Fruit fly (Drosophila melanogaster) whole organism, embryonic: ENCODE data around the gene Acf.
A peak's percentile ranks its signal among the peaks of the same experiment; 100 is the strongest.

ENCODE experiments used
- Abd-B ChIP-seq: fragments of 200-800 bp; sonication (Bioruptor generic); optimal IDR thresholded peaks from 2 replicates; lab custom pipeline; 2018; ENCODE audit warnings: missing biosample characterization, mild to moderate bottlenecking, missing genetic modification characterization, moderate library complexity
- Atf3 ChIP-seq: fragments of 200-800 bp; sonication (Bioruptor generic); optimal IDR thresholded peaks from 3 replicates; lab custom pipeline; 2016; ENCODE audit warnings: missing biosample characterization, missing genetic modification characterization
- B-H2 ChIP-seq: fragments of 200-800 bp; sonication (Bioruptor generic); optimal IDR thresholded peaks from 2 replicates; lab custom pipeline; 2018; ENCODE audit warnings: missing biosample characterization, mild to moderate bottlenecking, missing genetic modification characterization
- Bgb ChIP-seq: fragments of 200-800 bp; sonication (Bioruptor generic); IDR thresholded peaks from 2 replicates; pipeline ENCODE4 v1.3.6; 2022; ENCODE audit warnings: missing biosample characterization, missing genetic modification characterization; ENCODE audit not compliant: partially characterized antibody
- CG10565 ChIP-seq: fragments of 200-800 bp; sonication (Bioruptor generic); optimal IDR thresholded peaks from 3 replicates; lab custom pipeline; 2016; ENCODE audit warnings: missing biosample characterization, mild to moderate bottlenecking, missing genetic modification characterization
- CG11456 ChIP-seq: fragments of 200-800 bp; sonication (Bioruptor generic); IDR thresholded peaks from 3 replicates; pipeline ENCODE4 v1.3.6; 2022; ENCODE audit warnings: missing biosample characterization, missing genetic modification characterization
- CG12155 ChIP-seq: fragments of 200-800 bp; sonication (Bioruptor generic); optimal IDR thresholded peaks from 3 replicates; lab custom pipeline; 2016; ENCODE audit warnings: missing biosample characterization, missing genetic modification characterization
- CG16815 ChIP-seq: fragments of 200-800 bp; sonication (Bioruptor generic); optimal IDR thresholded peaks from 3 replicates; lab custom pipeline; 2017; ENCODE audit warnings: missing biosample characterization, mild to moderate bottlenecking, missing genetic modification characterization
- CG17186 ChIP-seq: fragments of 200-800 bp; sonication (Bioruptor generic); optimal IDR thresholded peaks from 3 replicates; lab custom pipeline; 2017; ENCODE audit warnings: missing biosample characterization, missing genetic modification reagents, missing genetic modification characterization
- CG2116 ChIP-seq: fragments of 200-800 bp; sonication (Bioruptor generic); optimal IDR thresholded peaks from 3 replicates; lab custom pipeline; 2018; ENCODE audit warnings: missing biosample characterization, mild to moderate bottlenecking, missing genetic modification characterization
- CG3995 ChIP-seq: fragments of 200-800 bp; sonication (Bioruptor generic); optimal IDR thresholded peaks from 3 replicates; lab custom pipeline; 2016; ENCODE audit warnings: missing biosample characterization, missing genetic modification characterization
- CG4707 ChIP-seq: fragments of 200-800 bp; sonication (Bioruptor generic); optimal IDR thresholded peaks from 2 replicates; lab custom pipeline; 2018; ENCODE audit warnings: missing biosample characterization, mild to moderate bottlenecking, missing genetic modification characterization, moderate library complexity
- CG6175 ChIP-seq: fragments of 200-800 bp; sonication (Bioruptor generic); IDR thresholded peaks from 3 replicates; pipeline ENCODE4 v1.3.6; 2022; ENCODE audit warnings: missing biosample characterization, missing genetic modification characterization
- CG7271 ChIP-seq: fragments of 200-800 bp; sonication (Bioruptor generic); optimal IDR thresholded peaks from 2 replicates; lab custom pipeline; 2018; ENCODE audit warnings: missing biosample characterization, mild to moderate bottlenecking, missing genetic modification characterization, moderate library complexity
- CG8089 ChIP-seq: fragments of 200-800 bp; sonication (Bioruptor generic); optimal IDR thresholded peaks from 3 replicates; lab custom pipeline; 2016; ENCODE audit warnings: missing biosample characterization, missing genetic modification characterization
- CG9437 ChIP-seq: fragments of 200-800 bp; sonication (Bioruptor generic); optimal IDR thresholded peaks from 2 replicates; lab custom pipeline; 2018; ENCODE audit warnings: missing biosample characterization, mild to moderate bottlenecking, missing genetic modification characterization
- CG9609 ChIP-seq: fragments of 200-800 bp; sonication (Bioruptor generic); optimal IDR thresholded peaks from 3 replicates; lab custom pipeline; 2016; ENCODE audit warnings: missing biosample characterization, missing genetic modification characterization
- Dbx ChIP-seq: fragments of 200-800 bp; sonication (Bioruptor generic); IDR thresholded peaks from 3 replicates; pipeline ENCODE4 v1.3.6; 2022; ENCODE audit warnings: missing biosample characterization, missing genetic modification characterization
- Doc3 ChIP-seq: fragments of 200-800 bp; sonication (Bioruptor generic); IDR thresholded peaks from 3 replicates; pipeline ENCODE4 v1.3.6; 2022; ENCODE audit warnings: missing biosample characterization, missing genetic modification characterization; ENCODE audit not compliant: partially characterized antibody
- HLH4C ChIP-seq: fragments of 200-800 bp; sonication (Bioruptor generic); IDR thresholded peaks from 3 replicates; pipeline ENCODE4 v1.3.6; 2022; ENCODE audit warnings: missing biosample characterization, missing genetic modification characterization; ENCODE audit not compliant: partially characterized antibody
- Jarid2 ChIP-seq: fragments of 200-800 bp; sonication (Bioruptor generic); optimal IDR thresholded peaks from 3 replicates; lab custom pipeline; 2017; ENCODE audit warnings: mild to moderate bottlenecking, missing biosample characterization, missing genetic modification reagents, missing genetic modification characterization
- Mes4 ChIP-seq: fragments of 200-800 bp; sonication (Bioruptor generic); optimal IDR thresholded peaks from 2 replicates; lab custom pipeline; 2016; ENCODE audit warnings: missing biosample characterization, missing genetic modification characterization
- Myb ChIP-seq: fragments of 200-800 bp; sonication (Bioruptor generic); optimal IDR thresholded peaks from 2 replicates; lab custom pipeline; 2016; ENCODE audit warnings: missing biosample characterization, missing genetic modification characterization
- Rfx ChIP-seq: fragments of 200-800 bp; sonication (Bioruptor generic); IDR thresholded peaks from 2 replicates; pipeline ENCODE4 v1.3.6; 2022; ENCODE audit warnings: missing biosample characterization, missing genetic modification characterization
- Sry-δ ChIP-seq: fragments of 200-800 bp; sonication (Bioruptor generic); optimal IDR thresholded peaks from 2 replicates; lab custom pipeline; 2016; ENCODE audit warnings: missing biosample characterization, missing genetic modification characterization
- ase ChIP-seq: fragments of 200-800 bp; sonication (Bioruptor generic); IDR thresholded peaks from 3 replicates; pipeline ENCODE4 v1.3.6; 2022; ENCODE audit warnings: missing biosample characterization, missing genetic modification characterization
- br ChIP-seq: fragments of >200 bp; optimal IDR thresholded peaks from 2 replicates; lab custom pipeline; 2017
- da ChIP-seq: fragments of 200-800 bp; sonication (Bioruptor generic); optimal IDR thresholded peaks from 2 replicates; lab custom pipeline; 2016; ENCODE audit warnings: missing biosample characterization, missing genetic modification characterization
- dysf ChIP-seq: fragments of 200-800 bp; sonication (Bioruptor generic); IDR thresholded peaks from 3 replicates; pipeline ENCODE4 v1.3.6; 2022; ENCODE audit warnings: missing biosample characterization, missing genetic modification characterization
- gcm ChIP-seq: fragments of 200-800 bp; sonication (Bioruptor generic); optimal IDR thresholded peaks from 2 replicates; lab custom pipeline; 2019; ENCODE audit warnings: missing biosample characterization, mild to moderate bottlenecking, missing genetic modification characterization, moderate library complexity
- gsb ChIP-seq: fragments of 200-800 bp; sonication (Bioruptor generic); IDR thresholded peaks from 2 replicates; pipeline ENCODE4 v1.3.6; 2022; ENCODE audit warnings: missing biosample characterization, missing genetic modification characterization
- hb ChIP-seq: fragments of 200-800 bp; sonication (Bioruptor generic); IDR thresholded peaks from 3 replicates; pipeline ENCODE4 v1.3.6; 2022; ENCODE audit warnings: missing biosample characterization, missing genetic modification characterization; ENCODE audit not compliant: partially characterized antibody
- ken ChIP-seq: fragments of 200-800 bp; sonication (Bioruptor generic); IDR thresholded peaks from 3 replicates; pipeline ENCODE4 v1.3.6; 2022; ENCODE audit warnings: missing biosample characterization, missing genetic modification characterization
- lab ChIP-seq: fragments of 200-800 bp; sonication (Bioruptor generic); optimal IDR thresholded peaks from 3 replicates; lab custom pipeline; 2017; ENCODE audit warnings: missing biosample characterization, missing genetic modification characterization, mild to moderate bottlenecking, moderate library complexity, missing genetic modification reagents
- lbe ChIP-seq: fragments of 200-800 bp; sonication (Bioruptor generic); optimal IDR thresholded peaks from 2 replicates; lab custom pipeline; 2016; ENCODE audit warnings: missing biosample characterization, mild to moderate bottlenecking, missing genetic modification characterization
- lola ChIP-seq, 3 experiments: fragments of >200 bp in 2 of 3; fragments of 200-800 bp in 1 of 3; sonication (Bioruptor generic) in 1 of 3; optimal IDR thresholded peaks; 2 replicates each; lab custom pipeline; 2017 to 2019; ENCODE audit warnings: missing biosample characterization in 3 of 3, missing genetic modification characterization in 3 of 3, mild to moderate bottlenecking in 1 of 3, moderate library complexity in 1 of 3
- luna ChIP-seq: fragments of 200-800 bp; sonication (Bioruptor generic); optimal IDR thresholded peaks from 2 replicates; lab custom pipeline; 2016; ENCODE audit warnings: missing biosample characterization, missing genetic modification characterization
- oc ChIP-seq: fragments of 200-800 bp; sonication (Bioruptor generic); optimal IDR thresholded peaks from 2 replicates; lab custom pipeline; 2018; ENCODE audit warnings: missing biosample characterization, mild to moderate bottlenecking, missing genetic modification characterization, moderate library complexity
- pan ChIP-seq, 4 experiments: fragments of >200 bp in 3 of 4; fragments of 200-800 bp in 1 of 4; sonication (Bioruptor generic) in 1 of 4; optimal IDR thresholded peaks in 3 of 4; IDR thresholded peaks in 1 of 4; 2 replicates each; pipeline versions ENCODE4 v1.3.6 to Lab custom; 2017 to 2022; ENCODE audit warnings: missing biosample characterization in 2 of 4, missing genetic modification characterization in 2 of 4, mixed read lengths in 1 of 4
- pros ChIP-seq: fragments of 200-800 bp; sonication (Bioruptor generic); optimal IDR thresholded peaks from 3 replicates; lab custom pipeline; 2019; ENCODE audit warnings: missing biosample characterization, mild to moderate bottlenecking, missing genetic modification characterization, moderate library complexity
- pzg ChIP-seq: fragments of 200-800 bp; sonication (Bioruptor generic); optimal IDR thresholded peaks from 3 replicates; lab custom pipeline; 2018; ENCODE audit warnings: missing biosample characterization, mild to moderate bottlenecking, missing genetic modification characterization, moderate library complexity
- repo ChIP-seq: fragments of 200-800 bp; sonication (Bioruptor generic); optimal IDR thresholded peaks from 2 replicates; lab custom pipeline; 2016; ENCODE audit warnings: missing biosample characterization, missing genetic modification characterization
- sc ChIP-seq, 3 experiments: fragments of >200 bp in 2 of 3; fragments of 200-800 bp in 1 of 3; sonication (Bioruptor generic) in 1 of 3; optimal IDR thresholded peaks; 2 replicates in 2 of 3; 3 replicates in 1 of 3; lab custom pipeline; 2017; ENCODE audit warnings: mild to moderate bottlenecking in 1 of 3, missing biosample characterization in 1 of 3, missing genetic modification characterization in 1 of 3, missing genetic modification reagents in 1 of 3
- sens ChIP-seq: fragments of 200-800 bp; sonication (Bioruptor generic); peaks from one replicate; lab custom pipeline; 2016; ENCODE audit warnings: missing biosample characterization, missing genetic modification characterization
- sqz ChIP-seq: fragments of 200-800 bp; sonication (Bioruptor generic); optimal IDR thresholded peaks from 3 replicates; lab custom pipeline; 2018; ENCODE audit warnings: missing biosample characterization, mild to moderate bottlenecking, missing genetic modification characterization
- stwl ChIP-seq: fragments of 200-800 bp; sonication (Bioruptor generic); optimal IDR thresholded peaks from 3 replicates; lab custom pipeline; 2018; ENCODE audit warnings: missing biosample characterization, mild to moderate bottlenecking, missing genetic modification characterization, moderate library complexity
- tll ChIP-seq, 2 experiments: fragments of 200-800 bp in 1 of 2; fragments of >200 bp in 1 of 2; sonication (Bioruptor generic) in 1 of 2; optimal IDR thresholded peaks; 2 replicates each; lab custom pipeline; 2017 to 2019; ENCODE audit warnings: missing biosample characterization in 2 of 2, missing genetic modification characterization in 2 of 2, mild to moderate bottlenecking in 1 of 2, moderate library complexity in 1 of 2

The Acf gene

dm6 chr3R:31776583-31777362, 17.0 kb upstream of the Acf start, which contains the start of the genes CG2126 and faf (continued):
- TF ChIP-seq ken (GFP tag; lab: Robert Waterston, UW) (peak; percentile 65; the same call in 1 of the 3 replicates), Atf3 (peak; percentile 3), gcm (peak; percentile 73), CG16815 (GFP tag; lab: Kevin White, UChicago) (peak; percentile 54), dysf (GFP tag; lab: Robert Waterston, UW) (peak; percentile 79), CG9609 (GFP tag; lab: Kevin White, UChicago) (peak; percentile 45), ase (GFP tag; lab: Robert Waterston, UW) (peak; percentile 72; the same call in 1 of the 3 replicates), CG10565 (GFP tag; lab: Kevin White, UChicago) (no peak), Bgb (GFP tag; lab: Robert Waterston, UW) (peak; percentile 53), Abd-B (GFP tag; lab: Kevin White, UChicago) (peak; percentile 81), CG12155 (GFP tag; lab: Kevin White, UChicago) (peak; percentile 75), Jarid2 (GFP tag; lab: Kevin White, UChicago) (no peak), CG6175 (0 out of 3 replicates have a peak, but pooled peaks have one; percentile 50), oc (tag; lab: Kevin White, UChicago) (peak; percentile 58), Sry-δ (GFP tag; lab: Kevin White, UChicago) (peak; percentile 40), HLH4C (GFP tag; lab: Robert Waterston, UW) (peak; percentile 62; the same call in 2 of the 3 replicates), tll (GFP tag; optimal IDR thresholded peaks at IDR 0.05; lab: Kevin White, UChicago) (no peak), br (lab: Kevin White, UChicago) (no peak), pros (GFP tag; lab: Kevin White, UChicago) (no peak), stwl (tag; lab: Kevin White, UChicago) (peak; percentile 40), lbe (GFP tag; lab: Kevin White, UChicago) (peak; percentile 55), luna (no peak), da (no peak), lab (GFP tag; lab: Kevin White, UChicago) (no peak), pzg (GFP tag; lab: Kevin White, UChicago) (peak; percentile 57), CG2116 (GFP tag; lab: Kevin White, UChicago) (peak; percentile 75), lola (GFP tag; optimal IDR thresholded peaks at IDR 0.05; lab: Kevin White, UChicago) (peak in 1 of 3 experiments; percentile 72), CG9437 (GFP tag; lab: Kevin White, UChicago) (peak; percentile 70), sqz (GFP tag; lab: Kevin White, UChicago) (no peak), sc (optimal IDR thresholded peaks at IDR 0.05; lab: Kevin White, UChicago) (no peak), sc (GFP tag; optimal IDR thresholded peaks at IDR 0.05; lab: Kevin White, UChicago) (peak; percentile 36), pan (optimal IDR thresholded peaks at IDR 0.05; lab: Kevin White, UChicago) (no peak), pan (GFP tag; optimal IDR thresholded peaks at IDR 0.05 in 1 of 2, IDR thresholded peaks at IDR 0.05 in 1 of 2) (peak in 1 of 2 experiments; percentile 81), CG17186 (GFP tag; lab: Kevin White, UChicago) (peak; percentile 44), Dbx (GFP tag; lab: Robert Waterston, UW) (peak; percentile 63; the same call in 2 of the 3 replicates), sens (GFP tag; lab: Kevin White, UChicago) (peak; percentile 83), CG7271 (tag; lab: Kevin White, UChicago) (peak; percentile 46), CG4707 (no peak), Mes4 (GFP tag; lab: Kevin White, UChicago) (no peak), Doc3 (GFP tag; lab: Robert Waterston, UW) (0 out of 3 replicates have a peak, but pooled peaks have one; percentile 45), repo (GFP tag; lab: Kevin White, UChicago) (peak; percentile 17), gsb (GFP tag; lab: Robert Waterston, UW) (peak; percentile 50; the same call in 1 of the 2 replicates), Myb (GFP tag; lab: Kevin White, UChicago) (peak; percentile 7), B-H2 (GFP tag; lab: Kevin White, UChicago) (peak; percentile 84), hb (no peak), CG8089 (peak; percentile 21), CG11456 (GFP tag; lab: Robert Waterston, UW) (peak; percentile 84), CG3995 (peak; percentile 39), Rfx (peak; percentile 86)
